Worm (Caenorhabditis elegans): ENCODE data around the gene sre-24.

Gene sre-24

DNA sequence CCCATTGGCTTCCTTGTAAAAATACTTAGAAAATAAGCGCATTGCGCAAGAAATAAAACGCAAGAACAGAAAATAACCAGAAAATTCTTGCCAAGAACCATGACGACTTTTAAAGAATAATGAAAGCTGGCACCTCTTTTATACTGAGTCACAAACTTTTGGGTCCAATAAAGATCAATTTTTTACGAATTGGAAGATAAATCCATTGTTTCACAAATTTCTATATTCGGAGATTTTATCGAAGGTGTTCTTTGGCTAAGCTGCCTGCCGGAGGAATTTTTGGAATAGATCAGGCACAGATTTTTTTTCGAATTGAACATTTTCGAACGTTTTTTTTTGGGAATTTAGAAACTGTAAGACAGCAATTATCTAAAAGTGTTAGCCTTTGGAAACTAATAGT, 28.4 kb downstream of the sre-24 start, which contains the start of gene C31B8.9:
Gene C31B8.9, minus strand, starts transcription at position 101 of the 400 bp plus-strand sequence.
- TF ChIP-seq aly-2 (tag; optimal IDR thresholded peaks at IDR 0.05), result no peak
- no peak for TF ChIP-seq ztf-11 (tag; optimal IDR thresholded peaks at IDR 0.05)
- TF ChIP-seq R02D3.7 (tag; optimal IDR thresholded peaks at IDR 0.05), result no peak
- TF ChIP-seq unc-39 (tag; optimal IDR thresholded peaks at IDR 0.05), result no peak
- TF ChIP-seq nhr-11 (tag; optimal IDR thresholded peaks at IDR 0.05), result no peak

ce11 chrV:2913948-2914347, 29.4 kb downstream of the sre-24 start, which contains the start of gene srh-146:
Gene srh-146, plus strand, starts transcription at chrV:2914248.
- TF ChIP-seq lsy-12 (tag; optimal IDR thresholded peaks at IDR 0.05) (no peak), nhr-76 (tag; optimal IDR thresholded peaks at IDR 0.05) (no peak), pha-4 (tag; optimal IDR thresholded peaks at IDR 0.05) (no peak), snpc-4 (tag; optimal IDR thresholded peaks at IDR 0.05) (no peak), ztf-4 (tag; optimal IDR thresholded peaks at IDR 0.05) (no peak), zag-1 (tag; optimal IDR thresholded peaks at IDR 0.05) (no peak), egl-27 (tag; optimal IDR thresholded peaks at IDR 0.05) (no peak), fkh-10 (GFP tag; optimal IDR thresholded peaks at IDR 0.05) (no peak), pqm-1 (tag; optimal IDR thresholded peaks at IDR 0.05) (no peak), ceh-82 (tag; optimal IDR thresholded peaks at IDR 0.05) (no peak), nhr-12 (tag; optimal IDR thresholded peaks at IDR 0.05) (no peak)

DNA sequence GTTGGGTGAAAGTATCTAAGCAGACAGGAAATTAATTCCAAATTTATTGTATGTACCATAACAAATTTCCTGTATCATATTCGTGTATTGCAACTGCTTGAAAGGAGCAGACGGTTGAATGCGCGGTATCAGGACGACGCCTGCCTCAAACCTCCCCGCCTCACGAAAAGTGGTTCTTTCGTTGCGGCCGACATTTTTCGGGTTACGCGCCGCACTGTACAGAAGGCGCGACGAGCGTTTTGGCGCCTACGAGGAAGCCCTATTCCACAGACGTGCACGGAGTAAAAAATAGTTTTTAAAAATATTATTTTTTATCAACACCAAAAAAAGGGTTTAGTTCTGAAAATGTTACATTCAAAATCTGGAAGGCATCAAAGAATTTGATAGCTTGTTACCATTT, 35.6 kb downstream of the sre-24 start:
- TF ChIP-seq fkh-2 (tag; optimal IDR thresholded peaks at IDR 0.05) (no peak), ZK546.5 (tag; optimal IDR thresholded peaks at IDR 0.05) (no peak), ztf-4 (tag; optimal IDR thresholded peaks at IDR 0.05) (no peak), nhr-43 (tag; optimal IDR thresholded peaks at IDR 0.05; ENCODE audit: poor library complexity, severe bottlenecking) (no peak), R02D3.7 (tag; optimal IDR thresholded peaks at IDR 0.05) (no peak), lsy-12 (tag; optimal IDR thresholded peaks at IDR 0.05) (no peak)

DNA sequence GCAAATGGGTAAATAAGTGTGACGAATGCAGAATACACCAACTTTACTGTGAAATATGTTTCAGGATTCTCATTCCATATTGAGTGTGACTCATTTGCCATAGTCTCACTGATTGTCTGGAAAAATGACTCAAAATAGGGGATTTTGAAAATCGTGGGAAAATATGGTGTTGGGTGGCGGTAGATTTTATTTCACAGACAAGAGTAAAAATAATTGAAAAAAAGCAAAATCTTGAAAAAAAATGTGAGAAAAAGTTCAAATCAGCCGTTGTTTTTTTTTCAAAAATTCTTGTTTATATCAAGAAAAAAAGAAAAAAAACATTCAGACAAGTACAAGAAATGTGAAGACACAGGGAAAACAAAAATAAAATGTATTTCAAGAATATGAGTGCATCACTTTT, 38.1 kb downstream of the sre-24 start, which contains the start of gene srh-38:
Gene srh-38, minus strand, starts transcription at position 101 of the 400 bp plus-strand sequence.
- no peak for TF ChIP-seq ztf-11 (tag; optimal IDR thresholded peaks at IDR 0.05)
- no peak for TF ChIP-seq ceh-82 (tag; optimal IDR thresholded peaks at IDR 0.05)
- no peak for TF ChIP-seq nhr-12 (tag; optimal IDR thresholded peaks at IDR 0.05)

- no peak for TF ChIP-seq nhr-23 (tag; optimal IDR thresholded peaks at IDR 0.05)
- TF ChIP-seq elt-2 (tag; optimal IDR thresholded peaks at IDR 0.05), result no peak
- no peak for TF ChIP-seq pha-4 (tag; optimal IDR thresholded peaks at IDR 0.05)
- no peak for TF ChIP-seq ceh-16 (tag; optimal IDR thresholded peaks at IDR 0.05)
- no peak for TF ChIP-seq skn-1 (tag; optimal IDR thresholded peaks at IDR 0.05)
- TF ChIP-seq elt-3 (tag; optimal IDR thresholded peaks at IDR 0.05), result no peak
- TF ChIP-seq ZK546.5 (tag; optimal IDR thresholded peaks at IDR 0.05), result no peak
- TF ChIP-seq daf-12 (tag; optimal IDR thresholded peaks at IDR 0.05), result no peak
- TF ChIP-seq unc-62 (GFP tag; optimal IDR thresholded peaks at IDR 0.05), result no peak
- no peak for TF ChIP-seq fkh-2 (tag; optimal IDR thresholded peaks at IDR 0.05)
- TF ChIP-seq nhr-237 (tag; optimal IDR thresholded peaks at IDR 0.05), result no peak
- no peak for TF ChIP-seq fkh-10 (GFP tag; optimal IDR thresholded peaks at IDR 0.05)
- no peak for TF ChIP-seq nhr-67 (tag; optimal IDR thresholded peaks at IDR 0.05)
- no peak for TF ChIP-seq ama-1 (optimal IDR thresholded peaks at IDR 0.05)
- TF ChIP-seq nhr-76 (tag; optimal IDR thresholded peaks at IDR 0.05), result no peak
- TF ChIP-seq lsy-12 (tag; optimal IDR thresholded peaks at IDR 0.05), result no peak
- TF ChIP-seq nhr-12 (tag; optimal IDR thresholded peaks at IDR 0.05), result no peak
These were observed 43.0 kb downstream of the sre-24 start, which contains the start of gene C31B8.12 for ce11 chrV:2927553-2927952. Gene C31B8.12, minus strand, starts transcription at chrV:2927653.

- TF ChIP-seq skn-1 (tag; optimal IDR thresholded peaks at IDR 0.05) (no peak), nhr-12 (tag; optimal IDR thresholded peaks at IDR 0.05) (no peak), ceh-28 (tag; optimal IDR thresholded peaks at IDR 0.05) (no peak), fkh-10 (GFP tag; optimal IDR thresholded peaks at IDR 0.05) (no peak), nhr-76 (tag; optimal IDR thresholded peaks at IDR 0.05) (no peak), snpc-4 (tag; optimal IDR thresholded peaks at IDR 0.05) (no peak), pqm-1 (tag; optimal IDR thresholded peaks at IDR 0.05) (no peak), elt-3 (tag; optimal IDR thresholded peaks at IDR 0.05) (no peak), nhr-67 (tag; optimal IDR thresholded peaks at IDR 0.05) (no peak), jun-1 (tag; optimal IDR thresholded peaks at IDR 0.05) (no peak), mdl-1 (tag; optimal IDR thresholded peaks at IDR 0.05) (no peak), hmg-11 (tag; optimal IDR thresholded peaks at IDR 0.05) (no peak)
These were observed 45.2 kb downstream of the sre-24 start, which contains the start of gene C31B8.16 for ce11 chrV:2929753-2930152. Gene C31B8.16, plus strand, starts transcription at chrV:2930053.
